Comparison of ENCODE assay signal across 3 worm cellular contexts in genomic region chrIV:4402413-4402812, ce11.
TF ChIP-seq lines count a peak whose summit lies in the region.

No protein-coding gene starts in this region.

TF ChIP-seq in whole organism, L1 larva, 84 proteins besides CTCF, POLR2A, EP300 and RAD21 (continued from another document and continues in another):
- peak in 1 of 2 experiments; percentile 78 for TF ChIP-seq mdl-1 (tag; optimal IDR thresholded peaks at IDR 0.05; lab: Kevin White, UChicago)
- no peak for TF ChIP-seq fkh-10 (GFP tag; optimal IDR thresholded peaks at IDR 0.05; lab: Kevin White, UChicago)
- TF ChIP-seq zip-4 (GFP tag; optimal IDR thresholded peaks at IDR 0.05; lab: Kevin White, UChicago) = no peak
- no peak for TF ChIP-seq fos-1 (tag; optimal IDR thresholded peaks at IDR 0.05; lab: Kevin White, UChicago)
- TF ChIP-seq nhr-71 (tag; optimal IDR thresholded peaks at IDR 0.05; lab: Kevin White, UChicago) = peak; percentile 89
- no peak for TF ChIP-seq ztf-11 (tag; optimal IDR thresholded peaks at IDR 0.05; lab: Kevin White, UChicago)
- no peak for TF ChIP-seq nhr-12 (tag; optimal IDR thresholded peaks at IDR 0.05; lab: Kevin White, UChicago)
- no peak for TF ChIP-seq sptf-1 (tag; optimal IDR thresholded peaks at IDR 0.05; lab: Kevin White, UChicago)
- TF ChIP-seq snpc-4 (tag; optimal IDR thresholded peaks at IDR 0.05; lab: Kevin White, UChicago) = peak; percentile 25
- no peak for TF ChIP-seq nhr-76 (tag; optimal IDR thresholded peaks at IDR 0.05; lab: Kevin White, UChicago)
- no peak for TF ChIP-seq pag-3 (tag; optimal IDR thresholded peaks at IDR 0.05; lab: Kevin White, UChicago; ENCODE audit: borderline replicate concordance, insufficient read depth)
- TF ChIP-seq nhr-20 (tag; optimal IDR thresholded peaks at IDR 0.05; lab: Kevin White, UChicago) = peak; percentile 85
- peak; percentile 60 for TF ChIP-seq C16A3.4 (tag; optimal IDR thresholded peaks at IDR 0.05; lab: Kevin White, UChicago)
- TF ChIP-seq pax-3 (tag; optimal IDR thresholded peaks at IDR 0.05; lab: Kevin White, UChicago) = peak; percentile 37
- TF ChIP-seq hlh-4 (tag; optimal IDR thresholded peaks at IDR 0.05; lab: Kevin White, UChicago) = no peak
- TF ChIP-seq swsn-7 (tag; optimal IDR thresholded peaks at IDR 0.05; lab: Kevin White, UChicago) = peak; percentile 38
- no peak for TF ChIP-seq irx-1 (tag; optimal IDR thresholded peaks at IDR 0.05; lab: Kevin White, UChicago)
- no peak for TF ChIP-seq fkh-8 (tag; optimal IDR thresholded peaks at IDR 0.05; lab: Kevin White, UChicago)
- TF ChIP-seq unc-86 (tag; optimal IDR thresholded peaks at IDR 0.05; lab: Kevin White, UChicago) = no peak
- TF ChIP-seq ceh-88 (GFP tag; IDR thresholded peaks at IDR 0.05; lab: Robert Waterston, UW) = no peak
- peak; percentile 64 to 71 for TF ChIP-seq lsy-2 (tag; optimal IDR thresholded peaks at IDR 0.05; lab: Kevin White, UChicago)
- TF ChIP-seq ztf-4 (tag; optimal IDR thresholded peaks at IDR 0.05; lab: Kevin White, UChicago) = peak; percentile 39
- TF ChIP-seq lir-3 (tag; optimal IDR thresholded peaks at IDR 0.05; lab: Kevin White, UChicago; ENCODE audit: poor library complexity) = peak; percentile 24
- peak; percentile 66 for TF ChIP-seq nhr-47 (tag; optimal IDR thresholded peaks at IDR 0.05; lab: Kevin White, UChicago)
- no peak for TF ChIP-seq sup-37 (GFP tag; optimal IDR thresholded peaks at IDR 0.05; lab: Kevin White, UChicago)
- TF ChIP-seq tlp-1 (tag; optimal IDR thresholded peaks at IDR 0.05; lab: Kevin White, UChicago) = no peak
- no peak for TF ChIP-seq aly-2 (tag; optimal IDR thresholded peaks at IDR 0.05; lab: Kevin White, UChicago)
- TF ChIP-seq pqm-1 (tag; optimal IDR thresholded peaks at IDR 0.05; lab: Kevin White, UChicago) = no peak
- peak in 1 of 3 experiments; percentile 5 for TF ChIP-seq ceh-82 (tag; optimal IDR thresholded peaks at IDR 0.05; lab: Kevin White, UChicago)
- TF ChIP-seq zag-1 (tag; optimal IDR thresholded peaks at IDR 0.05; lab: Kevin White, UChicago) = no peak
- no peak for TF ChIP-seq unc-30 (tag; optimal IDR thresholded peaks at IDR 0.05; lab: Kevin White, UChicago)
- no peak for TF ChIP-seq hlh-17 (GFP tag; optimal IDR thresholded peaks at IDR 0.05; lab: Kevin White, UChicago; ENCODE audit: borderline replicate concordance)
- peak; percentile 82 for TF ChIP-seq lin-14 (GFP tag; optimal IDR thresholded peaks at IDR 0.05; lab: Kevin White, UChicago)
- no peak for TF ChIP-seq Y116A8C.19 (tag; optimal IDR thresholded peaks at IDR 0.05; lab: Kevin White, UChicago; ENCODE audit: borderline replicate concordance)
- TF ChIP-seq unc-130 (tag; optimal IDR thresholded peaks at IDR 0.05; lab: Kevin White, UChicago) = peak; percentile 85
- TF ChIP-seq tbx-2 (tag; optimal IDR thresholded peaks at IDR 0.05; lab: Kevin White, UChicago) = peak; percentile 37
- peak; percentile 6 for TF ChIP-seq xbp-1 (tag; optimal IDR thresholded peaks at IDR 0.05; lab: Kevin White, UChicago)
- TF ChIP-seq nhr-19 (GFP tag; conservative IDR thresholded peaks at IDR 0.05; lab: Robert Waterston, UW) = peak; percentile 61
- no peak for TF ChIP-seq alr-1 (tag; optimal IDR thresholded peaks at IDR 0.05; lab: Kevin White, UChicago; ENCODE audit: borderline replicate concordance)
- TF ChIP-seq nhr-11 (tag; optimal IDR thresholded peaks at IDR 0.05; lab: Kevin White, UChicago) = peak; percentile 1
- TF ChIP-seq lin-15B (tag; optimal IDR thresholded peaks at IDR 0.05; lab: Kevin White, UChicago) = no peak
- TF ChIP-seq efl-1 (optimal IDR thresholded peaks at IDR 0.05; lab: Kevin White, UChicago) = peak in 1 of 2 experiments; percentile 27
- TF ChIP-seq efl-1 (GFP tag; optimal IDR thresholded peaks at IDR 0.05 in 1 of 2; lab: Kevin White, UChicago) = peak; percentile 9 to 45
- no peak for TF ChIP-seq vab-15 (tag; optimal IDR thresholded peaks at IDR 0.05; lab: Kevin White, UChicago)

TF ChIP-seq in whole organism, L2 larva, 48 proteins besides CTCF, POLR2A, EP300 and RAD21 (continued from another document):
- TF ChIP-seq ztf-4 (tag; optimal IDR thresholded peaks at IDR 0.05; lab: Kevin White, UChicago) = peak; percentile 24
- no peak for TF ChIP-seq ZK546.5 (tag; optimal IDR thresholded peaks at IDR 0.05; lab: Kevin White, UChicago)
- TF ChIP-seq nhr-21 (tag; optimal IDR thresholded peaks at IDR 0.05; lab: Kevin White, UChicago) = peak; percentile 77
- TF ChIP-seq nhr-12 (tag; optimal IDR thresholded peaks at IDR 0.05; lab: Kevin White, UChicago) = no peak
- TF ChIP-seq peb-1 (tag; optimal IDR thresholded peaks at IDR 0.05; lab: Kevin White, UChicago) = no peak
- TF ChIP-seq gmeb-1 (tag; optimal IDR thresholded peaks at IDR 0.05; lab: Kevin White, UChicago) = peak; percentile 39
- no peak for TF ChIP-seq ztf-1 (GFP tag; conservative IDR thresholded peaks at IDR 0.05; lab: Robert Waterston, UW)
- TF ChIP-seq nhr-10 (tag; optimal IDR thresholded peaks at IDR 0.05; lab: Kevin White, UChicago) = no peak
- TF ChIP-seq aly-2 (tag; optimal IDR thresholded peaks at IDR 0.05; lab: Kevin White, UChicago) = no peak
- no peak for TF ChIP-seq mbf-1 (tag; optimal IDR thresholded peaks at IDR 0.05; lab: Kevin White, UChicago)
- peak; percentile 9 for TF ChIP-seq nhr-6 (tag; optimal IDR thresholded peaks at IDR 0.05; lab: Kevin White, UChicago)
- TF ChIP-seq mab-5 (tag; optimal IDR thresholded peaks at IDR 0.05; lab: Kevin White, UChicago) = no peak
- no peak for TF ChIP-seq lin-11 (tag; optimal IDR thresholded peaks at IDR 0.05; lab: Kevin White, UChicago)
- no peak for TF ChIP-seq snpc-4 (tag; optimal IDR thresholded peaks at IDR 0.05; lab: Kevin White, UChicago)
- TF ChIP-seq nhr-25 (tag; optimal IDR thresholded peaks at IDR 0.05; lab: Kevin White, UChicago) = peak; percentile 77
- TF ChIP-seq alr-1 (tag; optimal IDR thresholded peaks at IDR 0.05; lab: Kevin White, UChicago) = no peak
- TF ChIP-seq sma-3 (GFP tag; optimal IDR thresholded peaks at IDR 0.05; lab: Kevin White, UChicago) = peak; percentile 84
- TF ChIP-seq zag-1 (tag; optimal IDR thresholded peaks at IDR 0.05; lab: Kevin White, UChicago) = no peak
- TF ChIP-seq nhr-77 (tag; optimal IDR thresholded peaks at IDR 0.05; lab: Kevin White, UChicago) = no peak
- TF ChIP-seq dmd-4 (tag; optimal IDR thresholded peaks at IDR 0.05; lab: Kevin White, UChicago) = no peak
- no peak for TF ChIP-seq unc-62 (GFP tag; optimal IDR thresholded peaks at IDR 0.05; lab: Kevin White, UChicago)
- TF ChIP-seq lsy-2 (tag; optimal IDR thresholded peaks at IDR 0.05; lab: Kevin White, UChicago) = peak in 1 of 2 experiments; percentile 47
- TF ChIP-seq unc-39 (tag; optimal IDR thresholded peaks at IDR 0.05; lab: Kevin White, UChicago) = no peak
- no peak for TF ChIP-seq nhr-23 (tag; optimal IDR thresholded peaks at IDR 0.05; lab: Kevin White, UChicago)
- TF ChIP-seq skn-1 (tag; optimal IDR thresholded peaks at IDR 0.05; lab: Kevin White, UChicago) = no peak
- no peak for TF ChIP-seq ama-1 (optimal IDR thresholded peaks at IDR 0.05; lab: Kevin White, UChicago)

TF ChIP-seq in whole organism, L4 larva, 104 proteins besides CTCF, POLR2A, EP300 and RAD21 (continued from another document):
- TF ChIP-seq sdz-12 (GFP tag; optimal IDR thresholded peaks at IDR 0.05; lab: Kevin White, UChicago) = no peak
- no peak for TF ChIP-seq mxl-2 (GFP tag; conservative IDR thresholded peaks at IDR 0.05; lab: Robert Waterston, UW)
- TF ChIP-seq nhr-77 (tag; optimal IDR thresholded peaks at IDR 0.05; lab: Kevin White, UChicago) = no peak
- TF ChIP-seq dve-1 (tag; optimal IDR thresholded peaks at IDR 0.05; lab: Kevin White, UChicago; ENCODE audit: insufficient read depth) = peak; percentile 66
- TF ChIP-seq F26F4.8 (GFP tag; conservative IDR thresholded peaks at IDR 0.05; lab: Robert Waterston, UW) = no peak
- no peak for TF ChIP-seq php-3 (GFP tag; IDR thresholded peaks at IDR 0.05; lab: Robert Waterston, UW)
- TF ChIP-seq lin-39 (tag; optimal IDR thresholded peaks at IDR 0.05; lab: Kevin White, UChicago) = no peak
- TF ChIP-seq ceh-28 (tag; optimal IDR thresholded peaks at IDR 0.05; lab: Kevin White, UChicago) = no peak
- peak; percentile 91 for TF ChIP-seq hlh-30 (tag; optimal IDR thresholded peaks at IDR 0.05; lab: Kevin White, UChicago; ENCODE audit: insufficient read depth)
- TF ChIP-seq tra-1 (GFP tag; IDR thresholded peaks at IDR 0.05; lab: Robert Waterston, UW) = no peak
- TF ChIP-seq ZK337.2 (GFP tag; IDR thresholded peaks at IDR 0.05; lab: Robert Waterston, UW) = no peak
- no peak for TF ChIP-seq set-16 (GFP tag; IDR thresholded peaks at IDR 0.05; lab: Robert Waterston, UW)
- TF ChIP-seq nhr-102 (tag; optimal IDR thresholded peaks at IDR 0.05; lab: Kevin White, UChicago) = no peak
- no peak for TF ChIP-seq ztf-7 (tag; optimal IDR thresholded peaks at IDR 0.05; lab: Kevin White, UChicago)
- peak; percentile 60 for TF ChIP-seq nhr-28 (tag; optimal IDR thresholded peaks at IDR 0.05; lab: Kevin White, UChicago)
- peak in 1 of 2 experiments; percentile 28 for TF ChIP-seq mdl-1 (tag; optimal IDR thresholded peaks at IDR 0.05; lab: Kevin White, UChicago)
- no peak for TF ChIP-seq hmg-1.1 (GFP tag; IDR thresholded peaks at IDR 0.05; lab: Robert Waterston, UW)
- no peak for TF ChIP-seq D1046.2 (GFP tag; IDR thresholded peaks at IDR 0.05; lab: Robert Waterston, UW)
- no peak for TF ChIP-seq ceh-62 (tag; optimal IDR thresholded peaks at IDR 0.05; lab: Kevin White, UChicago)
- TF ChIP-seq lin-29 (GFP tag; IDR thresholded peaks at IDR 0.05; lab: Robert Waterston, UW) = no peak
- TF ChIP-seq mes-2 (tag; optimal IDR thresholded peaks at IDR 0.05; lab: Kevin White, UChicago; ENCODE audit: poor library complexity, severe bottlenecking) = no peak
- TF ChIP-seq mxl-3 (GFP tag; optimal IDR thresholded peaks at IDR 0.05; lab: Kevin White, UChicago) = no peak
- TF ChIP-seq rbr-2 (tag; optimal IDR thresholded peaks at IDR 0.05; lab: Kevin White, UChicago) = no peak
- TF ChIP-seq aly-2 (tag; optimal IDR thresholded peaks at IDR 0.05; lab: Kevin White, UChicago) = no peak
- TF ChIP-seq ceh-32 (tag; optimal IDR thresholded peaks at IDR 0.05; lab: Kevin White, UChicago; ENCODE audit: poor library complexity) = no peak
- no peak for TF ChIP-seq ceh-20 (GFP tag; IDR thresholded peaks at IDR 0.05; lab: Robert Waterston, UW)
- no peak for TF ChIP-seq ZK546.5 (tag; optimal IDR thresholded peaks at IDR 0.05; lab: Kevin White, UChicago)
- no peak for TF ChIP-seq duxl-1 (tag; optimal IDR thresholded peaks at IDR 0.05; lab: Kevin White, UChicago; ENCODE audit: poor library complexity)
- TF ChIP-seq spr-3 (GFP tag; optimal IDR thresholded peaks at IDR 0.05; lab: Kevin White, UChicago) = no peak
- TF ChIP-seq zfp-3 (GFP tag; conservative IDR thresholded peaks at IDR 0.05; lab: Robert Waterston, UW) = no peak
- peak; percentile 20 for TF ChIP-seq dpl-1 (GFP tag; optimal IDR thresholded peaks at IDR 0.05; lab: Kevin White, UChicago)
TF ChIP-seq in whole organism, L4 larva: peak in this region for 12.
